Worm (Caenorhabditis elegans): ENCODE data around the gene dcar-1.

Gene dcar-1

ce11 chrV:17944849-17945452, 34.8 kb downstream of the dcar-1 start:
- no peak for TF ChIP-seq lin-32 (GFP tag; optimal IDR thresholded peaks at IDR 0.05)
- TF ChIP-seq mep-1 (tag; optimal IDR thresholded peaks at IDR 0.05): no peak
- no peak for TF ChIP-seq zip-8 (tag; optimal IDR thresholded peaks at IDR 0.05)
- no peak for TF ChIP-seq M03D4.4 (tag; optimal IDR thresholded peaks at IDR 0.05)
- no peak for TF ChIP-seq hlh-1 (tag; optimal IDR thresholded peaks at IDR 0.05)
- TF ChIP-seq nhr-28 (tag; optimal IDR thresholded peaks at IDR 0.05): no peak
- TF ChIP-seq nhr-12 (tag; optimal IDR thresholded peaks at IDR 0.05): no peak
- TF ChIP-seq nhr-76 (tag; optimal IDR thresholded peaks at IDR 0.05): no peak
- no peak for TF ChIP-seq mab-5 (tag; optimal IDR thresholded peaks at IDR 0.05)
- TF ChIP-seq sem-2 (GFP tag; optimal IDR thresholded peaks at IDR 0.05): no peak

- TF ChIP-seq flh-1 (GFP tag; optimal IDR thresholded peaks at IDR 0.05) (no peak), blmp-1 (tag; optimal IDR thresholded peaks at IDR 0.05) (no peak), lin-32 (GFP tag; optimal IDR thresholded peaks at IDR 0.05) (no peak), unc-39 (tag; optimal IDR thresholded peaks at IDR 0.05) (no peak), hlh-1 (tag; optimal IDR thresholded peaks at IDR 0.05) (no peak), snpc-4 (tag; optimal IDR thresholded peaks at IDR 0.05) (no peak), mls-2 (tag; optimal IDR thresholded peaks at IDR 0.05) (no peak), nhr-12 (tag; optimal IDR thresholded peaks at IDR 0.05) (no peak), M03D4.4 (tag; optimal IDR thresholded peaks at IDR 0.05) (no peak), ztf-11 (tag; optimal IDR thresholded peaks at IDR 0.05) (no peak), ces-1 (GFP tag; optimal IDR thresholded peaks at IDR 0.05) (no peak), ceh-39 (tag; optimal IDR thresholded peaks at IDR 0.05) (no peak), mep-1 (tag; optimal IDR thresholded peaks at IDR 0.05) (no peak), tbx-8 (GFP tag; optimal IDR thresholded peaks at IDR 0.05) (no peak), nhr-28 (tag; optimal IDR thresholded peaks at IDR 0.05) (no peak), nhr-237 (tag; optimal IDR thresholded peaks at IDR 0.05) (no peak), sem-2 (GFP tag; optimal IDR thresholded peaks at IDR 0.05) (no peak), lsy-2 (tag; optimal IDR thresholded peaks at IDR 0.05) (no peak)
Observed at ce11 chrV:17945460-17945859, 35.3 kb downstream of the dcar-1 start.

ce11 chrV:17947266-17947665, 37.1 kb downstream of the dcar-1 start:
- TF ChIP-seq nhr-2 (tag; optimal IDR thresholded peaks at IDR 0.05): no peak
- TF ChIP-seq M03D4.4 (tag; optimal IDR thresholded peaks at IDR 0.05): no peak
- TF ChIP-seq unc-120 (tag; optimal IDR thresholded peaks at IDR 0.05; ENCODE audit: poor library complexity, severe bottlenecking): no peak
- TF ChIP-seq nhr-12 (tag; optimal IDR thresholded peaks at IDR 0.05): no peak
- no peak for TF ChIP-seq lsy-2 (tag; optimal IDR thresholded peaks at IDR 0.05)
- TF ChIP-seq sptf-1 (tag; optimal IDR thresholded peaks at IDR 0.05): no peak

ce11 chrV:17948036-17948691, 38.0 kb downstream of the dcar-1 start:
- TF ChIP-seq blmp-1 (tag; optimal IDR thresholded peaks at IDR 0.05) (no peak), lsy-2 (tag; optimal IDR thresholded peaks at IDR 0.05) (no peak), bed-3 (GFP tag; optimal IDR thresholded peaks at IDR 0.05) (no peak), ceh-83 (GFP tag; optimal IDR thresholded peaks at IDR 0.05) (no peak), zip-8 (tag; optimal IDR thresholded peaks at IDR 0.05) (no peak), elt-1 (tag; optimal IDR thresholded peaks at IDR 0.05; ENCODE audit: borderline replicate concordance, insufficient read depth) (no peak), sem-2 (GFP tag; optimal IDR thresholded peaks at IDR 0.05) (no peak), nhr-76 (tag; optimal IDR thresholded peaks at IDR 0.05) (no peak), nhr-12 (tag; optimal IDR thresholded peaks at IDR 0.05) (no peak), lin-13 (tag; optimal IDR thresholded peaks at IDR 0.05) (no peak), hlh-1 (tag; optimal IDR thresholded peaks at IDR 0.05) (no peak), unc-39 (tag; optimal IDR thresholded peaks at IDR 0.05) (no peak), ceh-43 (GFP tag; optimal IDR thresholded peaks at IDR 0.05) (no peak), lin-32 (GFP tag; optimal IDR thresholded peaks at IDR 0.05) (no peak), M03D4.4 (tag; optimal IDR thresholded peaks at IDR 0.05) (no peak)

- TF ChIP-seq ham-2 (GFP tag; optimal IDR thresholded peaks at IDR 0.05) (no peak), unc-39 (tag; optimal IDR thresholded peaks at IDR 0.05) (no peak), blmp-1 (tag; optimal IDR thresholded peaks at IDR 0.05) (no peak), lin-32 (GFP tag; optimal IDR thresholded peaks at IDR 0.05) (no peak), sptf-1 (tag; optimal IDR thresholded peaks at IDR 0.05) (no peak), nhr-28 (tag; optimal IDR thresholded peaks at IDR 0.05) (no peak), ces-1 (GFP tag; optimal IDR thresholded peaks at IDR 0.05) (no peak)
Observed at ce11 chrV:17949093-17949492, 39.0 kb downstream of the dcar-1 start, which contains the start of gene dpy-21. dpy-21 (minus strand) TSS chrV:17949193.

Measured in whole organism, mixed stage, embryonic.